Fruit fly (Drosophila melanogaster) whole organism, embryonic: ENCODE measurements around the gene Sik2.

Source experiments
- Abd-B ChIP-seq: fragments of 200-800 bp; sonication (Bioruptor generic); optimal IDR thresholded peaks from 2 replicates; lab custom pipeline; 2018; ENCODE audit warnings: missing biosample characterization, mild to moderate bottlenecking, missing genetic modification characterization, moderate library complexity
- Atf6 ChIP-seq: fragments of 200-800 bp; sonication (Bioruptor generic); IDR thresholded peaks from 2 replicates; pipeline ENCODE4 v1.3.6; 2022; ENCODE audit warnings: missing biosample characterization, missing genetic modification characterization
- Bteb2 ChIP-seq: fragments of 200-800 bp; sonication (Bioruptor generic); optimal IDR thresholded peaks from 2 replicates; lab custom pipeline; 2016; ENCODE audit warnings: missing biosample characterization, missing genetic modification characterization
- CG10209 ChIP-seq: fragments of 200-800 bp; sonication (Bioruptor generic); optimal IDR thresholded peaks from 3 replicates; lab custom pipeline; 2017; ENCODE audit warnings: missing biosample characterization, mild to moderate bottlenecking, missing genetic modification characterization, missing genetic modification reagents
- CG10431 ChIP-seq: fragments of 200-800 bp; sonication (Bioruptor generic); optimal IDR thresholded peaks from 3 replicates; lab custom pipeline; 2018; ENCODE audit warnings: missing biosample characterization, mild to moderate bottlenecking, missing genetic modification characterization
- CG10543 ChIP-seq: fragments of 200-800 bp; sonication (Bioruptor generic); optimal IDR thresholded peaks from 3 replicates; lab custom pipeline; 2017; ENCODE audit warnings: missing biosample characterization, mild to moderate bottlenecking, missing genetic modification characterization, moderate library complexity
- CG10565 ChIP-seq: fragments of 200-800 bp; sonication (Bioruptor generic); optimal IDR thresholded peaks from 3 replicates; lab custom pipeline; 2016; ENCODE audit warnings: missing biosample characterization, mild to moderate bottlenecking, missing genetic modification characterization
- CG10979 ChIP-seq: fragments of 200-800 bp; sonication (Bioruptor generic); optimal IDR thresholded peaks from 2 replicates; lab custom pipeline; 2018; ENCODE audit warnings: missing biosample characterization, mild to moderate bottlenecking, missing genetic modification characterization, moderate library complexity
- CG12219 ChIP-seq: fragments of 200-800 bp; sonication (Bioruptor generic); optimal IDR thresholded peaks from 3 replicates; lab custom pipeline; 2018; ENCODE audit warnings: missing biosample characterization, mild to moderate bottlenecking, missing genetic modification characterization
- CG16779 ChIP-seq: fragments of 200-800 bp; sonication (Bioruptor generic); IDR thresholded peaks from 2 replicates; pipeline ENCODE4 v1.3.6; 2022; ENCODE audit warnings: missing biosample characterization, missing genetic modification characterization
- CG16813 ChIP-seq: fragments of 200-800 bp; sonication (Bioruptor generic); IDR thresholded peaks from 3 replicates; pipeline ENCODE4 v1.3.6; 2022; ENCODE audit warnings: missing biosample characterization, missing genetic modification characterization; ENCODE audit not compliant: partially characterized antibody
- CG18262 ChIP-seq: fragments of 200-800 bp; optimal IDR thresholded peaks from 3 replicates; lab custom pipeline; 2019; ENCODE audit warnings: missing biosample characterization, mild to moderate bottlenecking, missing genetic modification characterization, moderate library complexity
- CG18476 ChIP-seq: fragments of 200-800 bp; sonication (Bioruptor generic); optimal IDR thresholded peaks from 2 replicates; lab custom pipeline; 2016; ENCODE audit warnings: missing biosample characterization, mild to moderate bottlenecking, missing genetic modification characterization
- CG18764 ChIP-seq: fragments of 200-800 bp; sonication (Bioruptor generic); optimal IDR thresholded peaks from 3 replicates; lab custom pipeline; 2016; ENCODE audit warnings: missing biosample characterization, missing genetic modification characterization
- CG2120 ChIP-seq: fragments of 200-800 bp; sonication (Bioruptor generic); optimal IDR thresholded peaks from 3 replicates; lab custom pipeline; 2016; ENCODE audit warnings: missing biosample characterization, missing genetic modification characterization
- CG3163 ChIP-seq: fragments of 200-800 bp; sonication (Bioruptor generic); optimal IDR thresholded peaks from 3 replicates; lab custom pipeline; 2016; ENCODE audit warnings: missing biosample characterization, missing genetic modification characterization
- CG32767 ChIP-seq: fragments of 200-800 bp; sonication (Bioruptor generic); IDR thresholded peaks from 2 replicates; pipeline ENCODE4 v1.3.6; 2022; ENCODE audit warnings: missing biosample characterization, missing genetic modification characterization
- CG3838 ChIP-seq: fragments of 200-800 bp; sonication (Bioruptor generic); optimal IDR thresholded peaks from 3 replicates; lab custom pipeline; 2016; ENCODE audit warnings: missing biosample characterization, missing genetic modification characterization
- CG4360 ChIP-seq: fragments of 200-800 bp; sonication (Bioruptor generic); IDR thresholded peaks from 2 replicates; pipeline ENCODE4 v1.3.6; 2022; ENCODE audit warnings: missing biosample characterization, missing genetic modification characterization
- CG5180 ChIP-seq: fragments of 200-800 bp; sonication (Bioruptor generic); optimal IDR thresholded peaks from 3 replicates; lab custom pipeline; 2017; ENCODE audit warnings: missing biosample characterization, missing genetic modification characterization, mild to moderate bottlenecking, moderate library complexity, missing genetic modification reagents
- CG6683 ChIP-seq: fragments of 200-800 bp; sonication (Bioruptor generic); optimal IDR thresholded peaks from 2 replicates; lab custom pipeline; 2017; ENCODE audit warnings: missing biosample characterization, mild to moderate bottlenecking, missing genetic modification characterization, missing genetic modification reagents
- CG7987 ChIP-seq: fragments of 200-800 bp; sonication (Bioruptor generic); optimal IDR thresholded peaks from 2 replicates; lab custom pipeline; 2018; ENCODE audit warnings: missing biosample characterization, mild to moderate bottlenecking, missing genetic modification characterization, moderate library complexity
- D ChIP-seq, 2 experiments: fragments of 200-800 bp in 1 of 2; fragments of >200 bp in 1 of 2; sonication (Bioruptor generic) in 1 of 2; optimal IDR thresholded peaks; 2 replicates in 1 of 2; 3 replicates in 1 of 2; lab custom pipeline; 2017; ENCODE audit warnings: mild to moderate bottlenecking in 1 of 2, missing biosample characterization in 1 of 2, missing genetic modification characterization in 1 of 2, missing genetic modification reagents in 1 of 2
- Drgx ChIP-seq: fragments of 200-800 bp; sonication (Bioruptor generic); IDR thresholded peaks from 2 replicates; pipeline ENCODE4 v1.3.6; 2022; ENCODE audit warnings: missing biosample characterization, missing genetic modification characterization
- Eip74EF ChIP-seq, 2 experiments: fragments of 200-800 bp in 1 of 2; fragments of >200 bp in 1 of 2; sonication (Bioruptor generic) in 1 of 2; optimal IDR thresholded peaks; 2 replicates each; lab custom pipeline; 2017 to 2019; ENCODE audit warnings: missing biosample characterization in 2 of 2, missing genetic modification characterization in 2 of 2, mild to moderate bottlenecking in 1 of 2, moderate library complexity in 1 of 2
- Ets65A ChIP-seq: fragments of 200-800 bp; sonication (Bioruptor generic); peaks from one replicate; lab custom pipeline; 2016; ENCODE audit warnings: missing biosample characterization, missing genetic modification characterization
- GATAe ChIP-seq: fragments of 200-800 bp; sonication (Bioruptor generic); conservative IDR thresholded peaks from 2 replicates; pipeline ENCODE4 v1.3.6; 2022; ENCODE audit warnings: missing biosample characterization, missing genetic modification characterization
- Gug ChIP-seq: fragments of 200-800 bp; sonication (Bioruptor generic); IDR thresholded peaks from 4 replicates; pipeline ENCODE4 v1.3.6; 2022; ENCODE audit warnings: missing biosample characterization, missing genetic modification characterization
- Opbp ChIP-seq: fragments of 200-800 bp; sonication (Bioruptor generic); IDR thresholded peaks from 3 replicates; pipeline ENCODE4 v1.3.6; 2022; ENCODE audit warnings: missing biosample characterization, missing genetic modification characterization; ENCODE audit not compliant: partially characterized antibody
- Pdp1 ChIP-seq, 2 experiments: fragments of 200-800 bp; sonication (Bioruptor generic); optimal IDR thresholded peaks; 3 replicates each; lab custom pipeline; 2016; ENCODE audit warnings: missing biosample characterization in 2 of 2, missing genetic modification characterization in 2 of 2, mild to moderate bottlenecking in 1 of 2, moderate library complexity in 1 of 2
- Rx ChIP-seq: fragments of 200-800 bp; sonication (Bioruptor generic); IDR thresholded peaks from 2 replicates; pipeline ENCODE4 v1.3.6; 2022; ENCODE audit warnings: missing biosample characterization, missing genetic modification characterization
- btn ChIP-seq: fragments of 200-800 bp; sonication (Bioruptor generic); optimal IDR thresholded peaks from 2 replicates; lab custom pipeline; 2016; ENCODE audit warnings: missing biosample characterization, missing genetic modification characterization
- chif ChIP-seq, 2 experiments: fragments of 200-800 bp; sonication (Bioruptor generic); optimal IDR thresholded peaks; 3 replicates each; lab custom pipeline; 2016; ENCODE audit warnings: missing biosample characterization in 2 of 2, missing genetic modification characterization in 2 of 2
- ci ChIP-seq: fragments of 200-800 bp; sonication (Bioruptor generic); IDR thresholded peaks from 3 replicates; pipeline ENCODE4 v1.3.6; 2022; ENCODE audit warnings: missing biosample characterization, missing genetic modification characterization
- crol ChIP-seq: fragments of 200-800 bp; sonication (Bioruptor generic); IDR thresholded peaks from 2 replicates; pipeline ENCODE4 v1.3.6; 2022; ENCODE audit warnings: missing biosample characterization, missing genetic modification characterization
- dm ChIP-seq: fragments of 200-800 bp; sonication (Bioruptor generic); optimal IDR thresholded peaks from 3 replicates; lab custom pipeline; 2016; ENCODE audit warnings: missing biosample characterization, missing genetic modification characterization
- fu2 ChIP-seq: fragments of 200-800 bp; sonication (Bioruptor generic); optimal IDR thresholded peaks from 2 replicates; lab custom pipeline; 2016; ENCODE audit warnings: missing biosample characterization, missing genetic modification characterization
- hkb ChIP-seq, 2 experiments: fragments of 200-800 bp in 1 of 2; fragments of >200 bp in 1 of 2; sonication (Bioruptor generic) in 1 of 2; IDR thresholded peaks in 1 of 2; optimal IDR thresholded peaks in 1 of 2; 2 replicates each; pipeline versions ENCODE4 v1.3.6 to Lab custom; 2017 to 2022; ENCODE audit warnings: missing biosample characterization in 1 of 2, missing genetic modification characterization in 1 of 2
- insv ChIP-seq, 2 experiments: fragments of 200-800 bp; sonication (Bioruptor generic); optimal IDR thresholded peaks; 3 replicates each; lab custom pipeline; 2016 to 2018; ENCODE audit warnings: missing biosample characterization in 2 of 2, missing genetic modification characterization in 2 of 2
- kah ChIP-seq: fragments of 200-800 bp; sonication (Bioruptor generic); optimal IDR thresholded peaks from 2 replicates; lab custom pipeline; 2018; ENCODE audit warnings: missing biosample characterization, mild to moderate bottlenecking, missing genetic modification characterization
- lmd ChIP-seq: fragments of 200-800 bp; sonication (Bioruptor generic); IDR thresholded peaks from 2 replicates; pipeline ENCODE4 v1.3.6; 2022; ENCODE audit warnings: missing biosample characterization, missing genetic modification characterization
- ranshi ChIP-seq: fragments of 200-800 bp; sonication (Bioruptor generic); IDR thresholded peaks from 2 replicates; pipeline ENCODE4 v1.3.6; 2022; ENCODE audit warnings: missing biosample characterization, missing genetic modification characterization
- scrt ChIP-seq: fragments of 200-800 bp; sonication (Bioruptor generic); optimal IDR thresholded peaks from 2 replicates; lab custom pipeline; 2018; ENCODE audit warnings: missing biosample characterization, mild to moderate bottlenecking, missing genetic modification characterization, moderate library complexity
- sim ChIP-seq: fragments of 200-800 bp; sonication (Bioruptor generic); IDR thresholded peaks from 2 replicates; pipeline ENCODE4 v1.3.6; 2022; ENCODE audit warnings: missing biosample characterization, missing genetic modification characterization
- slbo ChIP-seq: fragments of 200-800 bp; sonication (Bioruptor generic); IDR thresholded peaks from 2 replicates; pipeline ENCODE4 v1.3.6; 2022; ENCODE audit warnings: missing biosample characterization, missing genetic modification characterization
- so ChIP-seq: fragments of 200-800 bp; sonication (Bioruptor generic); IDR thresholded peaks from 3 replicates; pipeline ENCODE4 v1.3.6; 2022; ENCODE audit warnings: missing biosample characterization, missing genetic modification characterization
- sr ChIP-seq: fragments of 200-800 bp; sonication (Bioruptor generic); IDR thresholded peaks from 3 replicates; pipeline ENCODE4 v1.3.6; 2022; ENCODE audit warnings: missing biosample characterization, missing genetic modification characterization
- zfh2 ChIP-seq: fragments of 200-800 bp; sonication (Bioruptor generic); optimal IDR thresholded peaks from 2 replicates; lab custom pipeline; 2016; ENCODE audit warnings: missing biosample characterization, missing genetic modification characterization

The Sik2 gene

DNA sequence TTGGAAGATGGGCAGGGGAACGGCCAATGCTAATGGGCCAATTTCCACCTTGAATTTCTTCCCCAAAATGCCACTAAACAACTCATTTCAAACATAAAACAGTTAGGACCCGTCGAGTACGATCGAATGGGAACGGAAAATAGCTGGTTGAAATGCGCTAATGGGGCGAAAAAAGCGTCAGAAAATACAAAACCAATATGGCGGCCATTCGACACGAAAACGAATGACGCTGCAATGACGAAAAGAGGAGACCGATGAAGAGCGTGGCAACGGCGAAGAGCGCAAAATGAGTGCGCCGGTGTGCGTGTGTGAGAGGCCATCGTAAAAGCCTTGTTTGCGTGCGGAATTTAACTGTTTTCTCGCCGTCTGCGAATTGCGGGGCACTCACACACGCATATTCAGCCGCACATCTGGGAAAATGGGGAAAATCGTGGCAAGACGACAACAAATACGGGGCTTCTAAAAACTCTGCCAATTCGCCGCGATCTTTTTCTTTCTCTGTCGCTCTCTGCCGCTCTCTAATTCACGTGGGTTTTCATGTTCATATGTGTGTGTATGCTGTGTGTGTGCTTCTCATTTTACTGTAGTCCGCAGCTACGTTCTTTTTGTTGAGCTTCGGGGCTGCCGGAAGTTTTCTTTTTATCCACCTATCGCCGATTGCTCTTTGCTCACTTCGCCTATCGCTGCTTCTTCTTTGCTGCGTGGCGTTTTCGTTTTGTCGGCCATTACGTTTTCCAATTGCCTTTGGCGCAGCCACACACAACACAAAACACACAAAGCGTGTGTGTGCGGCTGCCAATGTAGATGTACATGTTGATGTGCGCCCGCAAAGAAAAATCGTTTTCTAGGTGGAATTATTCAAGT, 51.5 kb downstream of the Sik2 start, which contains the start of gene east (continued):
- no peak for TF ChIP-seq CG3163 (GFP tag; lab: Kevin White, UChicago)
- TF ChIP-seq slbo (GFP tag; lab: Robert Waterston, UW), result no peak
- TF ChIP-seq Pdp1 (GFP tag; optimal IDR thresholded peaks at IDR 0.05; lab: Kevin White, UChicago), result no peak
- no peak for TF ChIP-seq CG16779 (GFP tag; lab: Robert Waterston, UW)
- TF ChIP-seq CG12219 (GFP tag; lab: Kevin White, UChicago), result no peak
- TF ChIP-seq Drgx (GFP tag; lab: Robert Waterston, UW), result 0 out of 2 replicates have a peak, but pooled peaks have one; percentile 5
- TF ChIP-seq Abd-B (GFP tag; lab: Kevin White, UChicago), result no peak
- TF ChIP-seq CG10543 (GFP tag; lab: Kevin White, UChicago), result peak; percentile 46
- TF ChIP-seq Gug (GFP tag; lab: Robert Waterston, UW), result no peak
- no peak for TF ChIP-seq chif (GFP tag; optimal IDR thresholded peaks at IDR 0.05; lab: Kevin White, UChicago)
- TF ChIP-seq CG4360 (GFP tag; lab: Robert Waterston, UW), result no peak
- no peak for TF ChIP-seq CG18262
- no peak for TF ChIP-seq CG10979 (tag; lab: Kevin White, UChicago)
- no peak for TF ChIP-seq CG5180 (GFP tag; lab: Kevin White, UChicago)
- TF ChIP-seq dm, result no peak
- no peak for TF ChIP-seq zfh2 (GFP tag; lab: Kevin White, UChicago)
- no peak for TF ChIP-seq so
- no peak for TF ChIP-seq CG3838 (GFP tag; lab: Kevin White, UChicago)
- no peak for TF ChIP-seq sim (GFP tag; lab: Robert Waterston, UW)
- TF ChIP-seq lmd (GFP tag; lab: Robert Waterston, UW), result no peak
- no peak for TF ChIP-seq kah (GFP tag; lab: Kevin White, UChicago)
- no peak for TF ChIP-seq fu2
- no peak for TF ChIP-seq CG18476
- no peak for TF ChIP-seq CG10565 (GFP tag; lab: Kevin White, UChicago)
- no peak for TF ChIP-seq Rx (GFP tag; lab: Robert Waterston, UW)
- peak; percentile 12 for TF ChIP-seq CG7987
- TF ChIP-seq insv (GFP tag; optimal IDR thresholded peaks at IDR 0.05; lab: Kevin White, UChicago), result no peak
- no peak for TF ChIP-seq btn (GFP tag; lab: Kevin White, UChicago)
- no peak for TF ChIP-seq CG16813 (GFP tag; lab: Robert Waterston, UW)
- no peak for TF ChIP-seq Opbp (GFP tag; lab: Robert Waterston, UW)
- no peak for TF ChIP-seq hkb (optimal IDR thresholded peaks at IDR 0.05; lab: Kevin White, UChicago)
- TF ChIP-seq hkb (GFP tag; IDR thresholded peaks at IDR 0.05; lab: Robert Waterston, UW), result no peak
- no peak for TF ChIP-seq GATAe (GFP tag; lab: Robert Waterston, UW)
- TF ChIP-seq CG18764, result no peak
- peak; percentile 31 for TF ChIP-seq CG10431 (GFP tag; lab: Kevin White, UChicago)
- TF ChIP-seq Atf6, result 0 out of 2 replicates have a peak, but pooled peaks have one; percentile 26
- TF ChIP-seq ci (GFP tag; lab: Robert Waterston, UW), result peak; percentile 23; the same call in 1 of the 3 replicates
- TF ChIP-seq Eip74EF (GFP tag; optimal IDR thresholded peaks at IDR 0.05; lab: Kevin White, UChicago), result peak in 1 of 2 experiments; percentile 39
- TF ChIP-seq scrt, result no peak
- TF ChIP-seq CG10209 (GFP tag; lab: Kevin White, UChicago), result no peak
- TF ChIP-seq sr, result no peak
- TF ChIP-seq crol (GFP tag; lab: Robert Waterston, UW), result peak; percentile 88; the same call in 1 of the 2 replicates
- no peak for TF ChIP-seq ranshi (GFP tag; lab: Robert Waterston, UW)
- no peak for TF ChIP-seq CG2120 (GFP tag; lab: Kevin White, UChicago)
- TF ChIP-seq CG6683 (GFP tag; lab: Kevin White, UChicago), result no peak
- TF ChIP-seq Ets65A, result no peak
- no peak for TF ChIP-seq Bteb2 (GFP tag; lab: Kevin White, UChicago)
- no peak for TF ChIP-seq CG32767 (GFP tag; lab: Robert Waterston, UW)
- TF ChIP-seq D (optimal IDR thresholded peaks at IDR 0.05; lab: Kevin White, UChicago), result no peak
- no peak for TF ChIP-seq D (GFP tag; optimal IDR thresholded peaks at IDR 0.05; lab: Kevin White, UChicago)
